Fruit fly (Drosophila melanogaster): ENCODE measurements around the gene SNF4Agamma.

SNF4Agamma gene

dm6 chr3R:21195210-21195967 is 54.9 kb downstream of the SNF4Agamma start (continued):
- TF ChIP-seq CG3032 (tag; optimal IDR thresholded peaks at IDR 0.05) = peak; percentile 34
- TF ChIP-seq OdsH (GFP tag; optimal IDR thresholded peaks at IDR 0.05) = peak; percentile 58
- TF ChIP-seq CG1621 (tag; optimal IDR thresholded peaks at IDR 0.05) = peak; percentile 14
- peak; percentile 47 for TF ChIP-seq pdm3 (GFP tag; optimal IDR thresholded peaks at IDR 0.05)
- peak; percentile 20 for TF ChIP-seq CG6276 (GFP tag; optimal IDR thresholded peaks at IDR 0.05)
- peak; percentile 84 for TF ChIP-seq CG15336 (GFP tag; IDR thresholded peaks at IDR 0.05)
- TF ChIP-seq CG6854 (GFP tag; optimal IDR thresholded peaks at IDR 0.05) = no peak
- no peak for TF ChIP-seq CG11762 (GFP tag; optimal IDR thresholded peaks at IDR 0.05; ENCODE audit: insufficient read depth)
- peak; percentile 60 for TF ChIP-seq acj6 (GFP tag; optimal IDR thresholded peaks at IDR 0.05)

dm6 chr3R:21197566-21197965 is 57.0 kb downstream of the SNF4Agamma start:
- TF ChIP-seq acj6 (GFP tag; optimal IDR thresholded peaks at IDR 0.05) (no peak), CG9139 (GFP tag; optimal IDR thresholded peaks at IDR 0.05) (no peak), Hr39 (GFP tag; optimal IDR thresholded peaks at IDR 0.05) (no peak), svp (GFP tag) (peak; percentile 10), fd85E (GFP tag; optimal IDR thresholded peaks at IDR 0.05) (no peak), CG7368 (GFP tag; optimal IDR thresholded peaks at IDR 0.05) (no peak), vri (GFP tag; optimal IDR thresholded peaks at IDR 0.05) (peak; percentile 1), CG8632 (GFP tag; optimal IDR thresholded peaks at IDR 0.05) (no peak), topi (GFP tag; optimal IDR thresholded peaks at IDR 0.05) (no peak), CG32006 (GFP tag; optimal IDR thresholded peaks at IDR 0.05) (no peak), Ets96B (tag; optimal IDR thresholded peaks at IDR 0.05) (no peak)

dm6 chr3R:21198073-21198472 is 57.5 kb downstream of the SNF4Agamma start:
- TF ChIP-seq fkh (GFP tag; optimal IDR thresholded peaks at IDR 0.05) = peak; percentile 78
- TF ChIP-seq CG8119 (GFP tag; IDR thresholded peaks at IDR 0.05) = no peak
- no peak for TF ChIP-seq Sox14 (GFP tag; optimal IDR thresholded peaks at IDR 0.05)
- TF ChIP-seq pdm3 (GFP tag; optimal IDR thresholded peaks at IDR 0.05) = no peak
- peak; percentile 74 for TF ChIP-seq vri (GFP tag; optimal IDR thresholded peaks at IDR 0.05)
- no peak for TF ChIP-seq Eip93F (GFP tag; optimal IDR thresholded peaks at IDR 0.05)

dm6 chr3R:21199085-21199899 is 58.8 kb downstream of the SNF4Agamma start:
- TF ChIP-seq Eip78C (GFP tag) = peak; percentile 55
- TF ChIP-seq Hr4 (GFP tag; optimal IDR thresholded peaks at IDR 0.05) = peak; percentile 1
- TF ChIP-seq vri (GFP tag; optimal IDR thresholded peaks at IDR 0.05) = peak; percentile 13
- no peak for TF ChIP-seq CG3032 (tag; optimal IDR thresholded peaks at IDR 0.05)
- peak; percentile 37; the same call in 1 of the 3 replicates for TF ChIP-seq CG6163 (GFP tag; IDR thresholded peaks at IDR 0.05)
- peak; percentile 67 for TF ChIP-seq fkh (GFP tag; optimal IDR thresholded peaks at IDR 0.05)
- TF ChIP-seq svp (GFP tag) = peak; percentile 81
- TF ChIP-seq eg (GFP tag; IDR thresholded peaks at IDR 0.05) = peak; percentile 48; the same call in 1 of the 3 replicates
- no peak for TF ChIP-seq fd59A (GFP tag; optimal IDR thresholded peaks at IDR 0.05)

- peak; percentile 31 for TF ChIP-seq CG10669 (GFP tag; optimal IDR thresholded peaks at IDR 0.05)
- peak; percentile 46 for TF ChIP-seq CG6276 (GFP tag; optimal IDR thresholded peaks at IDR 0.05)
- peak; percentile 63 for TF ChIP-seq Hr39 (GFP tag; optimal IDR thresholded peaks at IDR 0.05)
- peak; percentile 62 for TF ChIP-seq CG31627 (GFP tag; optimal IDR thresholded peaks at IDR 0.05)
- peak; percentile 78 for TF ChIP-seq acj6 (GFP tag; optimal IDR thresholded peaks at IDR 0.05)
- peak; percentile 81 for TF ChIP-seq CG8119 (GFP tag; IDR thresholded peaks at IDR 0.05)
- peak; percentile 76 for TF ChIP-seq achi (GFP tag; optimal IDR thresholded peaks at IDR 0.05)
- TF ChIP-seq Met (GFP tag; optimal IDR thresholded peaks at IDR 0.05) = peak; percentile 62
- peak; percentile 56 for TF ChIP-seq Smox (GFP tag; optimal IDR thresholded peaks at IDR 0.05)
- TF ChIP-seq net (GFP tag; optimal IDR thresholded peaks at IDR 0.05) = peak; percentile 83
- TF ChIP-seq esn (GFP tag; optimal IDR thresholded peaks at IDR 0.05) = peak; percentile 73
- peak; percentile 55 for TF ChIP-seq CG3919 (GFP tag; optimal IDR thresholded peaks at IDR 0.05)
- TF ChIP-seq CG6792 (GFP tag; optimal IDR thresholded peaks at IDR 0.05) = peak; percentile 58
- TF ChIP-seq CG8319 (GFP tag; optimal IDR thresholded peaks at IDR 0.05) = peak; percentile 23
- peak; percentile 75 for TF ChIP-seq eg (GFP tag; IDR thresholded peaks at IDR 0.05)
- peak; percentile 56 for TF ChIP-seq spab (GFP tag; optimal IDR thresholded peaks at IDR 0.05)
- no peak for TF ChIP-seq CG9139 (GFP tag; optimal IDR thresholded peaks at IDR 0.05)
- TF ChIP-seq CG7368 (GFP tag; optimal IDR thresholded peaks at IDR 0.05) = peak; percentile 31
- TF ChIP-seq lz (GFP tag; optimal IDR thresholded peaks at IDR 0.05) = peak; percentile 60
- no peak for TF ChIP-seq fkh (GFP tag; optimal IDR thresholded peaks at IDR 0.05)
- peak; percentile 35 for TF ChIP-seq CG1621 (tag; optimal IDR thresholded peaks at IDR 0.05)
- peak; percentile 40; the same call in 1 of the 3 replicates for TF ChIP-seq CG6163 (GFP tag; IDR thresholded peaks at IDR 0.05)
Measured at dm6 chr3R:21199953-21200368, 59.4 kb downstream of the SNF4Agamma start.
